Worm (Caenorhabditis elegans): ENCODE measurements around the gene lgc-53.

ce11 chrX:16689852-16690473 lies 21.5 kb upstream of the lgc-53 start:
- TF ChIP-seq sdz-38 (tag; optimal IDR thresholded peaks at IDR 0.05) (no peak), bed-1 (GFP tag; IDR thresholded peaks at IDR 0.05) (no peak), F55B11.4 (tag; optimal IDR thresholded peaks at IDR 0.05; ENCODE audit: borderline replicate concordance, insufficient read depth) (no peak), nhr-27 (tag; optimal IDR thresholded peaks at IDR 0.05) (no peak), ama-1 (optimal IDR thresholded peaks at IDR 0.05) (no peak), ama-1 (GFP tag; optimal IDR thresholded peaks at IDR 0.05) (no peak), rpc-1 (optimal IDR thresholded peaks at IDR 0.05) (peak; percentile 56), rpc-1 (tag; optimal IDR thresholded peaks at IDR 0.05) (peak; percentile 80), mel-28 (tag; optimal IDR thresholded peaks at IDR 0.05; ENCODE audit: borderline replicate concordance) (no peak), hrde-1 (tag; optimal IDR thresholded peaks at IDR 0.05; ENCODE audit: borderline replicate concordance) (no peak), zfh-2 (GFP tag; conservative IDR thresholded peaks at IDR 0.05) (no peak)

Data from whole organism, young adult.